Worm (Caenorhabditis elegans) whole organism, L3 larva: ENCODE results near the gene atg-13.

Experiments used
- R02D3.7 ChIP-seq: fragments of 150-350 bp; optimal IDR thresholded peaks from 2 replicates; lab custom pipeline; 2014; ENCODE audit warnings: missing biosample characterization, missing genetic modification characterization
- ZK546.5 ChIP-seq: sonication (generic microtip); optimal IDR thresholded peaks from 2 replicates; lab custom pipeline; 2017; ENCODE audit warnings: missing biosample characterization, missing genetic modification characterization
- aly-2 ChIP-seq: fragments of 150-350 bp; optimal IDR thresholded peaks from 2 replicates; lab custom pipeline; 2014; ENCODE audit warnings: missing biosample characterization, missing genetic modification characterization
- ama-1 ChIP-seq: fragments of 150-350 bp; optimal IDR thresholded peaks from 2 replicates; lab custom pipeline; 2018
- ceh-16 ChIP-seq: sonication (generic microtip); optimal IDR thresholded peaks from 2 replicates; lab custom pipeline; 2017; ENCODE audit warnings: missing biosample characterization, missing genetic modification characterization
- ceh-28 ChIP-seq: fragments of 150-350 bp; optimal IDR thresholded peaks from 2 replicates; lab custom pipeline; 2014; ENCODE audit warnings: missing biosample characterization, missing genetic modification reagents, missing genetic modification characterization
- ceh-82 ChIP-seq: fragments of 150-350 bp; optimal IDR thresholded peaks from 2 replicates; lab custom pipeline; 2014; ENCODE audit warnings: missing biosample characterization, missing genetic modification characterization
- ceh-9 ChIP-seq: sonication (generic microtip); optimal IDR thresholded peaks from 2 replicates; lab custom pipeline; 2018; ENCODE audit warnings: missing biosample characterization, missing genetic modification characterization
- daf-12 ChIP-seq: fragments of 150-350 bp; optimal IDR thresholded peaks from 2 replicates; lab custom pipeline; 2014; ENCODE audit warnings: missing biosample characterization, missing genetic modification reagents, missing genetic modification characterization
- egl-27 ChIP-seq: sonication (generic microtip); optimal IDR thresholded peaks from 4 replicates; lab custom pipeline; 2017; ENCODE audit warnings: missing biosample characterization, missing genetic modification reagents, missing genetic modification characterization
- egl-5 ChIP-seq: fragments of 150-350 bp; optimal IDR thresholded peaks from 2 replicates; lab custom pipeline; 2017; ENCODE audit warnings: missing biosample characterization, missing genetic modification reagents, missing genetic modification characterization, inconsistent platforms
- elt-1 ChIP-seq: fragments of 150-350 bp; optimal IDR thresholded peaks from 2 replicates; lab custom pipeline; 2014; ENCODE audit warnings: missing biosample characterization, missing genetic modification characterization
- elt-2 ChIP-seq: sonication (generic microtip); optimal IDR thresholded peaks from 2 replicates; lab custom pipeline; 2016; ENCODE audit warnings: missing genetic modification reagents, mild to moderate bottlenecking, missing genetic modification characterization, missing compliant biosample characterization
- elt-3 ChIP-seq, 3 experiments: fragments of 150-350 bp in 1 of 3; sonication (generic microtip) in 2 of 3; optimal IDR thresholded peaks; 2 replicates in 2 of 3; 4 replicates in 1 of 3; lab custom pipeline; 2014 to 2017; ENCODE audit warnings: missing biosample characterization in 3 of 3, missing genetic modification characterization in 3 of 3
- eor-1 ChIP-seq, 2 experiments: fragments of 150-350 bp; optimal IDR thresholded peaks; 2 replicates each; lab custom pipeline; 2014 to 2018; ENCODE audit warnings: missing biosample characterization in 2 of 2, missing genetic modification characterization in 2 of 2
- fkh-10 ChIP-seq: sonication (generic microtip); optimal IDR thresholded peaks from 2 replicates; lab custom pipeline; 2017; ENCODE audit warnings: missing biosample characterization, missing genetic modification reagents, missing genetic modification characterization
- fkh-2 ChIP-seq: fragments of 150-350 bp; optimal IDR thresholded peaks from 2 replicates; lab custom pipeline; 2014; ENCODE audit warnings: missing biosample characterization, missing genetic modification reagents, missing genetic modification characterization
- fos-1 ChIP-seq: fragments of 150-350 bp; optimal IDR thresholded peaks from 2 replicates; lab custom pipeline; 2014; ENCODE audit warnings: missing biosample characterization, missing genetic modification characterization
- hmg-11 ChIP-seq: sonication (generic microtip); optimal IDR thresholded peaks from 2 replicates; lab custom pipeline; 2016; ENCODE audit warnings: missing genetic modification characterization, missing compliant biosample characterization
- jun-1 ChIP-seq: fragments of 150-350 bp; optimal IDR thresholded peaks from 2 replicates; lab custom pipeline; 2014; ENCODE audit warnings: missing biosample characterization, missing genetic modification reagents, missing genetic modification characterization
- lin-15B ChIP-seq: fragments of 150-350 bp; optimal IDR thresholded peaks from 2 replicates; lab custom pipeline; 2014; ENCODE audit warnings: missing biosample characterization, missing genetic modification characterization
- lin-39 ChIP-seq: fragments of 150-350 bp; optimal IDR thresholded peaks from 2 replicates; lab custom pipeline; 2018; ENCODE audit warnings: missing biosample characterization, missing genetic modification reagents, missing genetic modification characterization
- lsy-12 ChIP-seq: sonication (generic microtip); optimal IDR thresholded peaks from 2 replicates; lab custom pipeline; 2016; ENCODE audit warnings: mild to moderate bottlenecking, missing genetic modification characterization, missing compliant biosample characterization
- mdl-1 ChIP-seq: fragments of 150-350 bp; optimal IDR thresholded peaks from 2 replicates; lab custom pipeline; 2014; ENCODE audit warnings: missing biosample characterization, missing genetic modification characterization
- mml-1 ChIP-seq: fragments of 150-350 bp; sonication (generic microtip); optimal IDR thresholded peaks from 3 replicates; lab custom pipeline; 2014; ENCODE audit warnings: missing biosample characterization, missing genetic modification characterization
- nfya-1 ChIP-seq: sonication (generic microtip); optimal IDR thresholded peaks from 2 replicates; lab custom pipeline; 2017; ENCODE audit warnings: missing genetic modification characterization, mild to moderate bottlenecking, missing compliant biosample characterization, antibody characterized with exemption, moderate library complexity; ENCODE audit not compliant: insufficient read depth
- nhr-11 ChIP-seq: fragments of 150-350 bp; optimal IDR thresholded peaks from 2 replicates; lab custom pipeline; 2014; ENCODE audit warnings: missing biosample characterization, missing genetic modification characterization
- nhr-12 ChIP-seq: fragments of 150-350 bp; optimal IDR thresholded peaks from 2 replicates; lab custom pipeline; 2014; ENCODE audit warnings: missing biosample characterization, missing genetic modification characterization
- nhr-23 ChIP-seq: fragments of 150-350 bp; optimal IDR thresholded peaks from 2 replicates; lab custom pipeline; 2014; ENCODE audit warnings: missing biosample characterization, missing genetic modification reagents, missing genetic modification characterization
- nhr-237 ChIP-seq: fragments of 150-350 bp; optimal IDR thresholded peaks from 2 replicates; lab custom pipeline; 2014; ENCODE audit warnings: missing biosample characterization, missing genetic modification characterization
- nhr-25 ChIP-seq: sonication (generic microtip); optimal IDR thresholded peaks from 2 replicates; lab custom pipeline; 2017; ENCODE audit warnings: missing biosample characterization, missing genetic modification characterization
- nhr-28 ChIP-seq: fragments of 150-350 bp; optimal IDR thresholded peaks from 2 replicates; lab custom pipeline; 2014; ENCODE audit warnings: missing biosample characterization, missing genetic modification characterization
- nhr-43 ChIP-seq: sonication (generic microtip); optimal IDR thresholded peaks from 2 replicates; lab custom pipeline; 2016; ENCODE audit warnings: mild to moderate bottlenecking, missing genetic modification characterization, missing compliant biosample characterization; ENCODE audit not compliant: poor library complexity, severe bottlenecking
- nhr-67 ChIP-seq: fragments of 150-350 bp; optimal IDR thresholded peaks from 2 replicates; lab custom pipeline; 2014; ENCODE audit warnings: missing biosample characterization, missing genetic modification characterization
- nhr-76 ChIP-seq: fragments of 150-350 bp; sonication (generic microtip); optimal IDR thresholded peaks from 5 replicates; lab custom pipeline; 2014; ENCODE audit warnings: missing biosample characterization, missing genetic modification characterization
- nhr-77 ChIP-seq: fragments of 150-350 bp; optimal IDR thresholded peaks from 2 replicates; lab custom pipeline; 2014; ENCODE audit warnings: missing biosample characterization, missing genetic modification characterization
- pha-4 ChIP-seq: fragments of 150-350 bp; optimal IDR thresholded peaks from 2 replicates; lab custom pipeline; 2014; ENCODE audit warnings: missing biosample characterization, missing genetic modification reagents, missing genetic modification characterization
- pqm-1 ChIP-seq: fragments of 150-350 bp; optimal IDR thresholded peaks from 2 replicates; lab custom pipeline; 2017; ENCODE audit warnings: missing biosample characterization, missing genetic modification characterization, inconsistent platforms
- sea-2 ChIP-seq: fragments of 150-350 bp; sonication (generic microtip); optimal IDR thresholded peaks from 4 replicates; lab custom pipeline; 2014; ENCODE audit warnings: missing biosample characterization, missing genetic modification reagents, missing genetic modification characterization
- skn-1 ChIP-seq: fragments of 150-350 bp; optimal IDR thresholded peaks from 2 replicates; lab custom pipeline; 2014; ENCODE audit warnings: missing biosample characterization, missing genetic modification characterization
- snpc-4 ChIP-seq: fragments of 150-350 bp; optimal IDR thresholded peaks from 2 replicates; lab custom pipeline; 2014; ENCODE audit warnings: missing biosample characterization, missing genetic modification characterization
- tbx-2 ChIP-seq: sonication (generic microtip); optimal IDR thresholded peaks from 2 replicates; lab custom pipeline; 2016; ENCODE audit warnings: mild to moderate bottlenecking, missing genetic modification characterization, missing compliant biosample characterization
- unc-39 ChIP-seq: sonication (generic microtip); optimal IDR thresholded peaks from 4 replicates; lab custom pipeline; 2017; ENCODE audit warnings: missing biosample characterization, missing genetic modification characterization
- unc-62 ChIP-seq: fragments of 150-350 bp; sonication (generic microtip); optimal IDR thresholded peaks from 4 replicates; lab custom pipeline; 2014; ENCODE audit warnings: missing biosample characterization, missing genetic modification reagents, missing genetic modification characterization
- zag-1 ChIP-seq: fragments of 150-350 bp; optimal IDR thresholded peaks from 2 replicates; lab custom pipeline; 2014; ENCODE audit warnings: missing biosample characterization, missing genetic modification characterization
- ztf-11 ChIP-seq: fragments of 150-350 bp; optimal IDR thresholded peaks from 2 replicates; lab custom pipeline; 2014; ENCODE audit warnings: missing biosample characterization, missing genetic modification characterization
- ztf-4 ChIP-seq: fragments of 150-350 bp; optimal IDR thresholded peaks from 2 replicates; lab custom pipeline; 2014; ENCODE audit warnings: missing biosample characterization, missing genetic modification characterization

Gene atg-13

ce11 chrIII:8163788-8164423 is 5.9 kb upstream of the atg-13 start, which contains the start of gene prp-8:
TSS of gene prp-8 (plus strand) at chrIII:8164373.
- TF ChIP-seq nhr-43 (tag; lab: Kevin White, UChicago): peak; percentile 72
- TF ChIP-seq nfya-1: peak; percentile 98
- TF ChIP-seq ZK546.5 (tag; lab: Kevin White, UChicago): peak; percentile 81
- TF ChIP-seq skn-1 (tag; lab: Kevin White, UChicago): peak; percentile 86
- TF ChIP-seq eor-1 (tag; optimal IDR thresholded peaks at IDR 0.05; lab: Kevin White, UChicago): no peak
- no peak for TF ChIP-seq nhr-67 (tag; lab: Kevin White, UChicago)
- no peak for TF ChIP-seq aly-2 (tag; lab: Kevin White, UChicago)
- peak; percentile 52 for TF ChIP-seq pqm-1 (tag; lab: Kevin White, UChicago)
- TF ChIP-seq elt-3 (tag; optimal IDR thresholded peaks at IDR 0.05; lab: Kevin White, UChicago): no peak
- peak; percentile 85 for TF ChIP-seq hmg-11
- TF ChIP-seq nhr-76 (tag; lab: Kevin White, UChicago): no peak
- TF ChIP-seq tbx-2 (tag; lab: Kevin White, UChicago): no peak
- TF ChIP-seq nhr-11: no peak
- peak; percentile 71 for TF ChIP-seq elt-2 (tag; lab: Kevin White, UChicago)
- peak; percentile 3 for TF ChIP-seq egl-27 (tag; lab: Kevin White, UChicago)
- peak; percentile 50 for TF ChIP-seq jun-1 (tag; lab: Kevin White, UChicago)
- no peak for TF ChIP-seq ceh-82
- TF ChIP-seq ceh-9: no peak
- TF ChIP-seq nhr-25 (tag; lab: Kevin White, UChicago): peak; percentile 94
- TF ChIP-seq egl-5 (tag; lab: Kevin White, UChicago): peak; percentile 90
- TF ChIP-seq ceh-28 (tag; lab: Kevin White, UChicago): peak; percentile 89
- TF ChIP-seq R02D3.7 (tag; lab: Kevin White, UChicago): peak; percentile 61
- no peak for TF ChIP-seq snpc-4 (tag; lab: Kevin White, UChicago)
- no peak for TF ChIP-seq nhr-237 (tag; lab: Kevin White, UChicago)
- no peak for TF ChIP-seq daf-12 (tag; lab: Kevin White, UChicago)
- TF ChIP-seq lin-39 (tag; lab: Kevin White, UChicago): peak; percentile 99
- TF ChIP-seq mml-1 (tag; lab: Kevin White, UChicago): no peak
- TF ChIP-seq nhr-28 (tag; lab: Kevin White, UChicago): no peak
- no peak for TF ChIP-seq unc-39 (tag; lab: Kevin White, UChicago)
- TF ChIP-seq fos-1 (tag; lab: Kevin White, UChicago): no peak
- no peak for TF ChIP-seq fkh-2
- TF ChIP-seq ceh-16 (tag; lab: Kevin White, UChicago): no peak
- TF ChIP-seq lsy-12 (tag; lab: Kevin White, UChicago): peak; percentile 87
- peak; percentile 98 for TF ChIP-seq pha-4
- peak; percentile 64 for TF ChIP-seq fkh-10 (GFP tag; lab: Kevin White, UChicago)
- TF ChIP-seq nhr-77: no peak
- TF ChIP-seq zag-1 (tag; lab: Kevin White, UChicago): no peak
- no peak for TF ChIP-seq sea-2 (GFP tag; lab: Kevin White, UChicago)
- TF ChIP-seq lin-15B (tag; lab: Kevin White, UChicago): peak; percentile 96
- no peak for TF ChIP-seq ztf-11 (tag; lab: Kevin White, UChicago)
- no peak for TF ChIP-seq nhr-12 (tag; lab: Kevin White, UChicago)
- peak; percentile 24 for TF ChIP-seq elt-1
- TF ChIP-seq unc-62 (GFP tag; lab: Kevin White, UChicago): peak; percentile 20
- no peak for TF ChIP-seq mdl-1
- TF ChIP-seq nhr-23: peak; percentile 91
- no peak for TF ChIP-seq ztf-4 (tag; lab: Kevin White, UChicago)
- TF ChIP-seq ama-1 (lab: Kevin White, UChicago): peak; percentile 60
